Worm (Caenorhabditis elegans) whole organism, L3 larva: ENCODE measurements around the gene C13F10.7.

Experiments
- aly-2 ChIP-seq: fragments of 150-350 bp; optimal IDR thresholded peaks from 2 replicates; lab custom pipeline; 2014; ENCODE audit warnings: missing biosample characterization, missing genetic modification characterization
- ceh-16 ChIP-seq: sonication (generic microtip); optimal IDR thresholded peaks from 2 replicates; lab custom pipeline; 2017; ENCODE audit warnings: missing biosample characterization, missing genetic modification characterization
- ceh-28 ChIP-seq: fragments of 150-350 bp; optimal IDR thresholded peaks from 2 replicates; lab custom pipeline; 2014; ENCODE audit warnings: missing biosample characterization, missing genetic modification reagents, missing genetic modification characterization
- ceh-9 ChIP-seq: sonication (generic microtip); optimal IDR thresholded peaks from 2 replicates; lab custom pipeline; 2018; ENCODE audit warnings: missing biosample characterization, missing genetic modification characterization
- elt-1 ChIP-seq: fragments of 150-350 bp; optimal IDR thresholded peaks from 2 replicates; lab custom pipeline; 2014; ENCODE audit warnings: missing biosample characterization, missing genetic modification characterization
- hmg-11 ChIP-seq: sonication (generic microtip); optimal IDR thresholded peaks from 2 replicates; lab custom pipeline; 2016; ENCODE audit warnings: missing genetic modification characterization, missing compliant biosample characterization
- jun-1 ChIP-seq: fragments of 150-350 bp; optimal IDR thresholded peaks from 2 replicates; lab custom pipeline; 2014; ENCODE audit warnings: missing biosample characterization, missing genetic modification reagents, missing genetic modification characterization
- mdl-1 ChIP-seq: fragments of 150-350 bp; optimal IDR thresholded peaks from 2 replicates; lab custom pipeline; 2014; ENCODE audit warnings: missing biosample characterization, missing genetic modification characterization
- nfya-1 ChIP-seq: sonication (generic microtip); optimal IDR thresholded peaks from 2 replicates; lab custom pipeline; 2017; ENCODE audit warnings: missing genetic modification characterization, mild to moderate bottlenecking, missing compliant biosample characterization, antibody characterized with exemption, moderate library complexity; ENCODE audit not compliant: insufficient read depth
- nhr-11 ChIP-seq: fragments of 150-350 bp; optimal IDR thresholded peaks from 2 replicates; lab custom pipeline; 2014; ENCODE audit warnings: missing biosample characterization, missing genetic modification characterization
- nhr-76 ChIP-seq: fragments of 150-350 bp; sonication (generic microtip); optimal IDR thresholded peaks from 5 replicates; lab custom pipeline; 2014; ENCODE audit warnings: missing biosample characterization, missing genetic modification characterization
- pha-4 ChIP-seq: fragments of 150-350 bp; optimal IDR thresholded peaks from 2 replicates; lab custom pipeline; 2014; ENCODE audit warnings: missing biosample characterization, missing genetic modification reagents, missing genetic modification characterization
- unc-62 ChIP-seq: fragments of 150-350 bp; sonication (generic microtip); optimal IDR thresholded peaks from 4 replicates; lab custom pipeline; 2014; ENCODE audit warnings: missing biosample characterization, missing genetic modification reagents, missing genetic modification characterization
- zag-1 ChIP-seq: fragments of 150-350 bp; optimal IDR thresholded peaks from 2 replicates; lab custom pipeline; 2014; ENCODE audit warnings: missing biosample characterization, missing genetic modification characterization

- no peak for TF ChIP-seq ceh-16 (tag; lab: Kevin White, UChicago)
- no peak for TF ChIP-seq nhr-11 (tag; lab: Kevin White, UChicago)
- TF ChIP-seq nhr-76 (tag; lab: Kevin White, UChicago) = no peak
- TF ChIP-seq ceh-28 (tag; lab: Kevin White, UChicago) = no peak
- no peak for TF ChIP-seq jun-1
- TF ChIP-seq mdl-1 = no peak
- TF ChIP-seq aly-2 = no peak
- TF ChIP-seq pha-4 (tag; lab: Kevin White, UChicago) = no peak
- no peak for TF ChIP-seq zag-1 (tag; lab: Kevin White, UChicago)
- no peak for TF ChIP-seq ceh-9 (tag; lab: Kevin White, UChicago)
- TF ChIP-seq nfya-1 (tag; lab: Kevin White, UChicago) = no peak
- no peak for TF ChIP-seq hmg-11 (tag; lab: Kevin White, UChicago)
- TF ChIP-seq elt-1 = no peak
- TF ChIP-seq unc-62 = no peak
Observed at ce11 chrV:7224353-7224752, 1.3 kb upstream of the C13F10.7 start.
